Fruit fly (Drosophila melanogaster) whole organism, embryonic: Measurements from ENCODE around the gene CG4577.

ENCODE experiments used
- Asciz ChIP-seq: fragments of 200-800 bp; sonication (Bioruptor generic); optimal IDR thresholded peaks from 2 replicates; lab custom pipeline; 2017; ENCODE audit warnings: missing biosample characterization, mild to moderate bottlenecking, missing genetic modification characterization, missing genetic modification reagents
- Bdp1 ChIP-seq: fragments of 200-800 bp; sonication (Bioruptor generic); optimal IDR thresholded peaks from 3 replicates; lab custom pipeline; 2016; ENCODE audit warnings: missing biosample characterization, missing genetic modification characterization
- CG1024 ChIP-seq: fragments of 200-800 bp; sonication (Bioruptor generic); IDR thresholded peaks from 2 replicates; pipeline ENCODE4 v1.3.6; 2022; ENCODE audit warnings: missing biosample characterization, missing genetic modification characterization
- CG10979 ChIP-seq: fragments of 200-800 bp; sonication (Bioruptor generic); optimal IDR thresholded peaks from 2 replicates; lab custom pipeline; 2018; ENCODE audit warnings: missing biosample characterization, mild to moderate bottlenecking, missing genetic modification characterization, moderate library complexity
- CG12942 ChIP-seq: fragments of 200-800 bp; sonication (Bioruptor generic); optimal IDR thresholded peaks from 3 replicates; lab custom pipeline; 2016; ENCODE audit warnings: missing biosample characterization, missing genetic modification characterization
- CG14860 ChIP-seq: fragments of 200-800 bp; sonication (Bioruptor generic); IDR thresholded peaks from 3 replicates; pipeline ENCODE4 v1.3.6; 2022; ENCODE audit warnings: missing biosample characterization, missing genetic modification characterization; ENCODE audit not compliant: partially characterized antibody
- CG15269 ChIP-seq: fragments of 200-800 bp; sonication (Bioruptor generic); optimal IDR thresholded peaks from 2 replicates; lab custom pipeline; 2018; ENCODE audit warnings: missing biosample characterization, mild to moderate bottlenecking, missing genetic modification characterization, moderate library complexity
- CG15696 ChIP-seq: fragments of 200-800 bp; sonication (Bioruptor generic); optimal IDR thresholded peaks from 2 replicates; lab custom pipeline; 2019; ENCODE audit warnings: missing biosample characterization, mild to moderate bottlenecking, missing genetic modification characterization, moderate library complexity
- CG1603 ChIP-seq: fragments of 200-800 bp; sonication (Bioruptor generic); optimal IDR thresholded peaks from 2 replicates; lab custom pipeline; 2019; ENCODE audit warnings: missing biosample characterization, mild to moderate bottlenecking, missing genetic modification characterization, moderate library complexity
- CG17912 ChIP-seq: fragments of 200-800 bp; sonication (Bioruptor generic); optimal IDR thresholded peaks from 2 replicates; lab custom pipeline; 2018; ENCODE audit warnings: missing biosample characterization, mild to moderate bottlenecking, missing genetic modification characterization
- CG4328 ChIP-seq: fragments of 200-800 bp; sonication (Bioruptor generic); optimal IDR thresholded peaks from 3 replicates; lab custom pipeline; 2017; ENCODE audit warnings: missing biosample characterization, missing genetic modification reagents, missing genetic modification characterization
- CG43689 ChIP-seq: fragments of 200-800 bp; sonication (Bioruptor generic); IDR thresholded peaks from 2 replicates; pipeline ENCODE4 v1.3.6; 2022; ENCODE audit warnings: missing biosample characterization, missing genetic modification characterization
- CG8478 ChIP-seq: fragments of >200 bp; optimal IDR thresholded peaks from 2 replicates; lab custom pipeline; 2018
- CG9437 ChIP-seq: fragments of 200-800 bp; sonication (Bioruptor generic); optimal IDR thresholded peaks from 2 replicates; lab custom pipeline; 2018; ENCODE audit warnings: missing biosample characterization, mild to moderate bottlenecking, missing genetic modification characterization
- Dref ChIP-seq: fragments of 200-800 bp; sonication (Bioruptor generic); IDR thresholded peaks from 2 replicates; pipeline ENCODE4 v1.3.6; 2022; ENCODE audit warnings: missing biosample characterization, missing genetic modification characterization
- Drgx ChIP-seq: fragments of 200-800 bp; sonication (Bioruptor generic); IDR thresholded peaks from 2 replicates; pipeline ENCODE4 v1.3.6; 2022; ENCODE audit warnings: missing biosample characterization, missing genetic modification characterization
- Elba2 ChIP-seq: fragments of 200-800 bp; sonication (Bioruptor generic); optimal IDR thresholded peaks from 3 replicates; lab custom pipeline; 2016; ENCODE audit warnings: missing biosample characterization, missing genetic modification characterization
- Gsc ChIP-seq: fragments of 200-800 bp; sonication (Bioruptor generic); IDR thresholded peaks from 2 replicates; pipeline ENCODE4 v1.3.6; 2022; ENCODE audit warnings: missing biosample characterization, missing genetic modification characterization
- HHEX ChIP-seq: fragments of 200-800 bp; sonication (Bioruptor generic); optimal IDR thresholded peaks from 3 replicates; lab custom pipeline; 2017; ENCODE audit warnings: missing biosample characterization, mild to moderate bottlenecking, missing genetic modification characterization, missing genetic modification reagents
- Hmx ChIP-seq: fragments of 200-800 bp; sonication (Bioruptor generic); optimal IDR thresholded peaks from 2 replicates; lab custom pipeline; 2016; ENCODE audit warnings: missing biosample characterization, missing genetic modification characterization
- Hsf ChIP-seq: fragments of 200-800 bp; sonication (Bioruptor generic); optimal IDR thresholded peaks from 3 replicates; lab custom pipeline; 2016; ENCODE audit warnings: missing biosample characterization, missing genetic modification characterization
- Neu2 ChIP-seq: fragments of 200-800 bp; sonication (Bioruptor generic); optimal IDR thresholded peaks from 3 replicates; lab custom pipeline; 2016; ENCODE audit warnings: missing biosample characterization, missing genetic modification characterization, borderline replicate concordance
- Ptx1 ChIP-seq: fragments of 200-800 bp; sonication (Bioruptor generic); IDR thresholded peaks from 2 replicates; pipeline ENCODE4 v1.3.6; 2022; ENCODE audit warnings: missing biosample characterization, missing genetic modification characterization
- Sin3A ChIP-seq: fragments of >200 bp; optimal IDR thresholded peaks from 2 replicates; lab custom pipeline; 2018
- Sox102F ChIP-seq: fragments of 200-800 bp; sonication (Bioruptor generic); optimal IDR thresholded peaks from 2 replicates; lab custom pipeline; 2018; ENCODE audit warnings: missing biosample characterization, mild to moderate bottlenecking, missing genetic modification characterization, moderate library complexity
- Sry-δ ChIP-seq: fragments of 200-800 bp; sonication (Bioruptor generic); optimal IDR thresholded peaks from 2 replicates; lab custom pipeline; 2016; ENCODE audit warnings: missing biosample characterization, missing genetic modification characterization
- TFAM ChIP-seq: fragments of 200-800 bp; sonication (Bioruptor generic); optimal IDR thresholded peaks from 2 replicates; lab custom pipeline; 2017; ENCODE audit warnings: missing biosample characterization, missing genetic modification characterization, inconsistent platforms
- Xbp1 ChIP-seq: fragments of 200-800 bp; sonication (Bioruptor generic); optimal IDR thresholded peaks from 3 replicates; lab custom pipeline; 2016; ENCODE audit warnings: missing biosample characterization, mild to moderate bottlenecking, missing genetic modification characterization
- al ChIP-seq: fragments of 200-800 bp; sonication (Bioruptor generic); IDR thresholded peaks from 2 replicates; pipeline ENCODE4 v1.3.6; 2022; ENCODE audit warnings: missing biosample characterization, missing genetic modification characterization
- amos ChIP-seq: fragments of 200-800 bp; sonication (Bioruptor generic); IDR thresholded peaks from 2 replicates; pipeline ENCODE4 v1.3.6; 2022; ENCODE audit warnings: missing biosample characterization, missing genetic modification characterization; ENCODE audit not compliant: partially characterized antibody
- ato ChIP-seq: fragments of 200-800 bp; sonication (Bioruptor generic); IDR thresholded peaks from 2 replicates; pipeline ENCODE4 v1.3.6; 2022; ENCODE audit warnings: missing biosample characterization, missing genetic modification characterization; ENCODE audit not compliant: partially characterized antibody
- az2 ChIP-seq: fragments of 200-800 bp; sonication (Bioruptor generic); optimal IDR thresholded peaks from 3 replicates; lab custom pipeline; 2016; ENCODE audit warnings: missing biosample characterization, missing genetic modification characterization
- cas ChIP-seq: fragments of 200-800 bp; sonication (Bioruptor generic); IDR thresholded peaks from 2 replicates; pipeline ENCODE4 v1.3.6; 2022; ENCODE audit warnings: missing biosample characterization, missing genetic modification characterization
- chn ChIP-seq: fragments of 200-800 bp; sonication (Bioruptor generic); optimal IDR thresholded peaks from 2 replicates; lab custom pipeline; 2016; ENCODE audit warnings: missing biosample characterization, missing genetic modification characterization
- croc ChIP-seq: fragments of 200-800 bp; sonication (Bioruptor generic); conservative IDR thresholded peaks from 3 replicates; pipeline ENCODE4 v1.3.6; 2022; ENCODE audit warnings: missing biosample characterization, missing genetic modification characterization
- crol ChIP-seq: fragments of 200-800 bp; sonication (Bioruptor generic); IDR thresholded peaks from 2 replicates; pipeline ENCODE4 v1.3.6; 2022; ENCODE audit warnings: missing biosample characterization, missing genetic modification characterization
- cwo ChIP-seq: fragments of 200-800 bp; sonication (Bioruptor generic); optimal IDR thresholded peaks from 3 replicates; lab custom pipeline; 2017; ENCODE audit warnings: missing biosample characterization, missing genetic modification characterization, mild to moderate bottlenecking, moderate library complexity, missing genetic modification reagents
- disco-r ChIP-seq: fragments of 200-800 bp; sonication (Bioruptor generic); optimal IDR thresholded peaks from 2 replicates; lab custom pipeline; 2016; ENCODE audit warnings: missing biosample characterization, missing genetic modification characterization
- dm ChIP-seq: fragments of 200-800 bp; sonication (Bioruptor generic); optimal IDR thresholded peaks from 3 replicates; lab custom pipeline; 2016; ENCODE audit warnings: missing biosample characterization, missing genetic modification characterization
- esg ChIP-seq: fragments of 200-800 bp; sonication (Bioruptor generic); conservative IDR thresholded peaks from 2 replicates; pipeline ENCODE4 v1.3.6; 2022; ENCODE audit warnings: missing biosample characterization, missing genetic modification characterization
- fd3F ChIP-seq: fragments of 200-800 bp; sonication (Bioruptor generic); optimal IDR thresholded peaks from 2 replicates; lab custom pipeline; 2018; ENCODE audit warnings: missing biosample characterization, mild to moderate bottlenecking, missing genetic modification characterization, moderate library complexity
- grau ChIP-seq: fragments of 200-800 bp; optimal IDR thresholded peaks from 3 replicates; lab custom pipeline; 2019; ENCODE audit warnings: missing biosample characterization, mild to moderate bottlenecking, missing genetic modification characterization, moderate library complexity
- gsb-n ChIP-seq: fragments of 200-800 bp; sonication (Bioruptor generic); optimal IDR thresholded peaks from 3 replicates; lab custom pipeline; 2018; ENCODE audit warnings: missing biosample characterization, mild to moderate bottlenecking, missing genetic modification characterization
- hkb ChIP-seq, 2 experiments: fragments of 200-800 bp in 1 of 2; fragments of >200 bp in 1 of 2; sonication (Bioruptor generic) in 1 of 2; IDR thresholded peaks in 1 of 2; optimal IDR thresholded peaks in 1 of 2; 2 replicates each; pipeline versions ENCODE4 v1.3.6 to Lab custom; 2017 to 2022; ENCODE audit warnings: missing biosample characterization in 1 of 2, missing genetic modification characterization in 1 of 2
- ken ChIP-seq: fragments of 200-800 bp; sonication (Bioruptor generic); IDR thresholded peaks from 3 replicates; pipeline ENCODE4 v1.3.6; 2022; ENCODE audit warnings: missing biosample characterization, missing genetic modification characterization
- pros ChIP-seq: fragments of 200-800 bp; sonication (Bioruptor generic); optimal IDR thresholded peaks from 3 replicates; lab custom pipeline; 2019; ENCODE audit warnings: missing biosample characterization, mild to moderate bottlenecking, missing genetic modification characterization, moderate library complexity
- sim ChIP-seq: fragments of 200-800 bp; sonication (Bioruptor generic); IDR thresholded peaks from 2 replicates; pipeline ENCODE4 v1.3.6; 2022; ENCODE audit warnings: missing biosample characterization, missing genetic modification characterization
- so ChIP-seq: fragments of 200-800 bp; sonication (Bioruptor generic); IDR thresholded peaks from 3 replicates; pipeline ENCODE4 v1.3.6; 2022; ENCODE audit warnings: missing biosample characterization, missing genetic modification characterization
- stwl ChIP-seq: fragments of 200-800 bp; sonication (Bioruptor generic); optimal IDR thresholded peaks from 3 replicates; lab custom pipeline; 2018; ENCODE audit warnings: missing biosample characterization, mild to moderate bottlenecking, missing genetic modification characterization, moderate library complexity
- sug ChIP-seq: fragments of 200-800 bp; optimal IDR thresholded peaks from 2 replicates; lab custom pipeline; 2019; ENCODE audit warnings: missing biosample characterization, mild to moderate bottlenecking, missing genetic modification characterization, moderate library complexity
- trem ChIP-seq: fragments of 200-800 bp; optimal IDR thresholded peaks from 3 replicates; lab custom pipeline; 2019; ENCODE audit warnings: missing biosample characterization, mild to moderate bottlenecking, missing genetic modification characterization, moderate library complexity
- tx ChIP-seq: fragments of 200-800 bp; sonication (Bioruptor generic); optimal IDR thresholded peaks from 2 replicates; lab custom pipeline; 2016; ENCODE audit warnings: missing biosample characterization, missing genetic modification characterization

CG4577 gene

DNA sequence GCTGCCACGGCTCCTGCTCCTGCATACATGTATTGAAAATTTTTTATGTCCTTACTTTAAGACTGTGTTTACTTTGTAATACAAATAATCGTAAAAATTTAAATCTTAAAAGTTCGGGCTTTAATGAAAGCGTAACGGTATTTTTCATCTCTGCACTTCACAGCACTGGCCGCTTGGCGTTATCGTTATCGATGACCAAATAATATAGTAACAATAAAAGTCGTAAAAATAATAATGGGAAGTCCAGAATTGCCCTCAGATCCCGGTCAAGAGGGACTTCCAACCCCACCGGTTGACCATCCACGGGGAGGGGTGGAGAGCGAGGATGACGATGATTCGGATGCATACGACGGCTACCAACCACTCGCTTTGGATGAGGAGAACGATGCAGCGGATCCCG is 31.8 kb downstream of the CG4577 start, which contains the start of gene CG14341 (continued):
- TF ChIP-seq Hmx = no peak
- TF ChIP-seq Neu2 (GFP tag; lab: Kevin White, UChicago) = no peak
- no peak for TF ChIP-seq chn
- no peak for TF ChIP-seq CG15696 (tag; lab: Kevin White, UChicago)
- no peak for TF ChIP-seq esg
- no peak for TF ChIP-seq Bdp1 (GFP tag; lab: Kevin White, UChicago)
- TF ChIP-seq Gsc = no peak
- no peak for TF ChIP-seq fd3F
- TF ChIP-seq croc (GFP tag; lab: Robert Waterston, UW) = no peak
- TF ChIP-seq CG15269 = no peak
- TF ChIP-seq ato (GFP tag; lab: Robert Waterston, UW) = 0 out of 2 replicates have a peak, but pooled peaks have one; percentile 10
- TF ChIP-seq Sox102F = no peak
- no peak for TF ChIP-seq CG14860 (GFP tag; lab: Robert Waterston, UW)
- TF ChIP-seq Xbp1 (GFP tag; lab: Kevin White, UChicago) = no peak
- TF ChIP-seq crol (GFP tag; lab: Robert Waterston, UW) = no peak
- no peak for TF ChIP-seq Drgx
- no peak for TF ChIP-seq cwo (GFP tag; lab: Kevin White, UChicago)
- TF ChIP-seq gsb-n (tag; lab: Kevin White, UChicago) = no peak
- TF ChIP-seq disco-r (GFP tag; lab: Kevin White, UChicago) = no peak
- no peak for TF ChIP-seq az2 (GFP tag; lab: Kevin White, UChicago)
- TF ChIP-seq Elba2 = no peak
- no peak for TF ChIP-seq al (GFP tag; lab: Robert Waterston, UW)
- TF ChIP-seq so (GFP tag; lab: Robert Waterston, UW) = no peak
- peak; percentile 34 for TF ChIP-seq Sry-δ
- TF ChIP-seq ken = no peak
- no peak for TF ChIP-seq sim (GFP tag; lab: Robert Waterston, UW)
- TF ChIP-seq cas (GFP tag; lab: Robert Waterston, UW) = no peak
- no peak for TF ChIP-seq grau
- no peak for TF ChIP-seq HHEX (GFP tag; lab: Kevin White, UChicago)
- TF ChIP-seq CG9437 = peak; percentile 49
- no peak for TF ChIP-seq CG17912 (GFP tag; lab: Kevin White, UChicago)
- TF ChIP-seq amos (GFP tag; lab: Robert Waterston, UW) = no peak
- no peak for TF ChIP-seq Asciz (GFP tag; lab: Kevin White, UChicago)
- no peak for TF ChIP-seq dm (GFP tag; lab: Kevin White, UChicago)
- no peak for TF ChIP-seq Ptx1
- TF ChIP-seq sug (tag; lab: Kevin White, UChicago) = no peak
- TF ChIP-seq TFAM (GFP tag; lab: Kevin White, UChicago) = no peak
- peak; percentile 53 for TF ChIP-seq stwl
- TF ChIP-seq CG10979 = no peak
- no peak for TF ChIP-seq CG1603 (tag; lab: Kevin White, UChicago)
- no peak for TF ChIP-seq CG12942 (GFP tag; lab: Kevin White, UChicago)
- TF ChIP-seq pros (GFP tag; lab: Kevin White, UChicago) = no peak
- TF ChIP-seq hkb (optimal IDR thresholded peaks at IDR 0.05; lab: Kevin White, UChicago) = no peak
- TF ChIP-seq hkb (GFP tag; IDR thresholded peaks at IDR 0.05; lab: Robert Waterston, UW) = no peak
- TF ChIP-seq CG4328 (GFP tag; lab: Kevin White, UChicago) = no peak
- no peak for TF ChIP-seq CG43689 (GFP tag; lab: Robert Waterston, UW)
- no peak for TF ChIP-seq Hsf
- TF ChIP-seq CG1024 (GFP tag; lab: Robert Waterston, UW) = no peak
- no peak for TF ChIP-seq CG8478 (lab: Kevin White, UChicago)
- no peak for TF ChIP-seq trem (tag; lab: Kevin White, UChicago)
- peak; percentile 64 for TF ChIP-seq Dref (GFP tag; lab: Robert Waterston, UW)
- TF ChIP-seq tx = no peak
- TF ChIP-seq Sin3A (lab: Kevin White, UChicago) = no peak
